Fruit fly (Drosophila melanogaster) whole organism: ENCODE measurements around the gene CG1638.

Experiments used
- Dll ChIP-seq: fragments of >200 bp; optimal IDR thresholded peaks from 2 replicates; lab custom pipeline; 2017
- EcR ChIP-seq, 2 experiments: fragments of >200 bp; optimal IDR thresholded peaks; 2 replicates each; lab custom pipeline; 2017; ENCODE audit warnings: missing biosample characterization in 2 of 2, missing genetic modification characterization in 2 of 2, missing genetic modification reagents in 2 of 2
- psq ChIP-seq: fragments of >200 bp; optimal IDR thresholded peaks from 2 replicates; lab custom pipeline; 2017
- usp ChIP-seq: fragments of >200 bp; optimal IDR thresholded peaks from 2 replicates; lab custom pipeline; 2017; ENCODE audit warnings: missing biosample characterization, missing genetic modification characterization, mixed read lengths

dm6 chr3R:31564588-31564987 is 25.8 kb upstream of the CG1638 start:
- TF ChIP-seq psq (lab: Kevin White, UChicago) (no peak), Dll (lab: Kevin White, UChicago) (no peak), EcR (GFP tag; optimal IDR thresholded peaks at IDR 0.05; lab: Kevin White, UChicago) (no peak), usp (GFP tag; lab: Kevin White, UChicago) (no peak)
